Worm (Caenorhabditis elegans) whole organism, L4 larva: ENCODE data around the gene fbxa-27.

ENCODE experiments used
- D1046.2 ChIP-seq: fragments of 200-800 bp; sonication (Bioruptor generic); IDR thresholded peaks from 2 replicates; pipeline ENCODE4 v1.3.6; 2022; ENCODE audit warnings: missing genetic modification characterization, missing compliant biosample characterization
- F37D6.2 ChIP-seq: sonication (generic microtip); optimal IDR thresholded peaks from 2 replicates; lab custom pipeline; 2016; ENCODE audit warnings: mild to moderate bottlenecking, missing genetic modification characterization, missing compliant biosample characterization
- F44E2.7 ChIP-seq: fragments of 200-800 bp; sonication (Bioruptor generic); IDR thresholded peaks from 2 replicates; pipeline ENCODE4 v2.1.2; 2022; ENCODE audit warnings: missing genetic modification characterization, missing compliant biosample characterization
- R02D3.7 ChIP-seq: fragments of 150-350 bp; sonication (generic microtip); optimal IDR thresholded peaks from 3 replicates; lab custom pipeline; 2014; ENCODE audit warnings: missing biosample characterization, missing genetic modification characterization
- T20F7.1 ChIP-seq: fragments of 200-800 bp; sonication (Bioruptor generic); optimal IDR thresholded peaks from 2 replicates; lab custom pipeline; 2018; ENCODE audit warnings: mild to moderate bottlenecking, missing genetic modification characterization, missing compliant biosample characterization
- Y5F2A.4 ChIP-seq: fragments of 200-800 bp; sonication (Bioruptor generic); optimal IDR thresholded peaks from 2 replicates; lab custom pipeline; 2018; ENCODE audit warnings: mild to moderate bottlenecking, missing genetic modification characterization, missing compliant biosample characterization
- ZK337.2 ChIP-seq: fragments of 200-800 bp; sonication (Bioruptor generic); IDR thresholded peaks from 2 replicates; pipeline ENCODE4 v1.3.6; 2022; ENCODE audit warnings: missing genetic modification reagents, missing genetic modification characterization, missing compliant biosample characterization
- aha-1 ChIP-seq: fragments of 150-350 bp; peaks from one replicate; lab custom pipeline; 2014; ENCODE audit warnings: missing biosample characterization, missing genetic modification characterization
- attf-4 ChIP-seq: sonication (generic microtip); optimal IDR thresholded peaks from 3 replicates; lab custom pipeline; 2017; ENCODE audit warnings: missing biosample characterization, missing genetic modification characterization
- ceh-20 ChIP-seq: fragments of 200-800 bp; sonication (Bioruptor generic); IDR thresholded peaks from 2 replicates; pipeline ENCODE4 v1.3.6; 2022; ENCODE audit warnings: missing genetic modification reagents, missing genetic modification characterization, missing compliant biosample characterization
- ceh-32 ChIP-seq: sonication (generic microtip); optimal IDR thresholded peaks from 2 replicates; lab custom pipeline; 2016; ENCODE audit warnings: mild to moderate bottlenecking, missing genetic modification characterization, missing compliant biosample characterization; ENCODE audit not compliant: poor library complexity
- daf-16 ChIP-seq, 3 experiments: sonication (generic microtip); optimal IDR thresholded peaks; 2 replicates each; lab custom pipeline; 2016 to 2017; ENCODE audit warnings: missing genetic modification characterization in 3 of 3, missing genetic modification reagents in 3 of 3, mild to moderate bottlenecking in 2 of 3, missing compliant biosample characterization in 2 of 3, missing biosample characterization in 1 of 3, moderate library complexity in 1 of 3
- daf-8 ChIP-seq: fragments of 200-800 bp; sonication (Bioruptor generic); IDR thresholded peaks from 2 replicates; pipeline ENCODE4 v1.3.6; 2022; ENCODE audit warnings: missing genetic modification characterization, missing compliant biosample characterization
- dmd-6 ChIP-seq: fragments of 200-800 bp; sonication (Bioruptor generic); IDR thresholded peaks from 2 replicates; pipeline ENCODE4 v1.3.6; 2022; ENCODE audit warnings: missing genetic modification reagents, missing genetic modification characterization, missing compliant biosample characterization
- dmd-9 ChIP-seq: fragments of 200-800 bp; sonication (Bioruptor generic); IDR thresholded peaks from 2 replicates; pipeline ENCODE4 v1.3.6; 2022; ENCODE audit warnings: missing genetic modification reagents, missing genetic modification characterization, missing compliant biosample characterization
- duxl-1 ChIP-seq: sonication (generic microtip); optimal IDR thresholded peaks from 2 replicates; lab custom pipeline; 2016; ENCODE audit warnings: mild to moderate bottlenecking, missing genetic modification characterization, moderate library complexity, missing compliant biosample characterization; ENCODE audit not compliant: poor library complexity
- dve-1 ChIP-seq: sonication (generic microtip); optimal IDR thresholded peaks from 2 replicates; lab custom pipeline; 2017; ENCODE audit warnings: antibody characterized with exemption, mild to moderate bottlenecking, missing genetic modification characterization, missing compliant biosample characterization; ENCODE audit not compliant: insufficient read depth
- fkh-10 ChIP-seq: fragments of 150-350 bp; optimal IDR thresholded peaks from 2 replicates; lab custom pipeline; 2014; ENCODE audit warnings: missing biosample characterization, missing genetic modification reagents, missing genetic modification characterization
- gei-8 ChIP-seq: fragments of 200-800 bp; sonication (Bioruptor generic); optimal IDR thresholded peaks from 2 replicates; lab custom pipeline; 2018; ENCODE audit warnings: mild to moderate bottlenecking, missing genetic modification characterization, missing compliant biosample characterization
- hlh-11 ChIP-seq: fragments of 200-800 bp; sonication (Bioruptor generic); optimal IDR thresholded peaks from 2 replicates; lab custom pipeline; 2018; ENCODE audit warnings: mild to moderate bottlenecking, missing genetic modification characterization, missing compliant biosample characterization
- lim-7 ChIP-seq: fragments of 200-800 bp; sonication (Bioruptor generic); IDR thresholded peaks from 2 replicates; pipeline ENCODE4 v1.3.6; 2022; ENCODE audit warnings: missing genetic modification characterization, missing compliant biosample characterization
- lin-13 ChIP-seq: fragments of 150-350 bp; optimal IDR thresholded peaks from 2 replicates; lab custom pipeline; 2014; ENCODE audit warnings: missing biosample characterization, missing genetic modification reagents, missing genetic modification characterization
- lin-29 ChIP-seq: fragments of 200-800 bp; sonication (Bioruptor generic); IDR thresholded peaks from 2 replicates; pipeline ENCODE4 v1.3.6; 2022; ENCODE audit warnings: missing genetic modification reagents, missing genetic modification characterization, missing compliant biosample characterization
- lin-39 ChIP-seq: fragments of 150-350 bp; optimal IDR thresholded peaks from 2 replicates; lab custom pipeline; 2014; ENCODE audit warnings: missing biosample characterization, missing genetic modification reagents, missing genetic modification characterization
- mxl-3 ChIP-seq: fragments of 200-800 bp; sonication (Bioruptor generic); optimal IDR thresholded peaks from 2 replicates; lab custom pipeline; 2018; ENCODE audit warnings: mild to moderate bottlenecking, missing genetic modification characterization, missing compliant biosample characterization
- nhr-10 ChIP-seq: fragments of 150-350 bp; optimal IDR thresholded peaks from 2 replicates; lab custom pipeline; 2014; ENCODE audit warnings: missing biosample characterization, missing genetic modification characterization
- nhr-11 ChIP-seq: fragments of 150-350 bp; optimal IDR thresholded peaks from 2 replicates; lab custom pipeline; 2014; ENCODE audit warnings: missing biosample characterization, missing genetic modification characterization
- nhr-111 ChIP-seq: fragments of 200-800 bp; sonication (Bioruptor generic); optimal IDR thresholded peaks from 2 replicates; lab custom pipeline; 2018; ENCODE audit warnings: mild to moderate bottlenecking, missing genetic modification characterization, missing compliant biosample characterization
- nhr-237 ChIP-seq: sonication (generic microtip); optimal IDR thresholded peaks from 2 replicates; lab custom pipeline; 2017; ENCODE audit warnings: missing biosample characterization, missing genetic modification characterization
- nhr-25 ChIP-seq: sonication (generic microtip); optimal IDR thresholded peaks from 2 replicates; lab custom pipeline; 2017; ENCODE audit warnings: missing genetic modification characterization, mild to moderate bottlenecking, missing compliant biosample characterization, antibody characterized with exemption, moderate library complexity, borderline replicate concordance; ENCODE audit not compliant: insufficient read depth
- nhr-28 ChIP-seq: fragments of 150-350 bp; optimal IDR thresholded peaks from 2 replicates; lab custom pipeline; 2014; ENCODE audit warnings: missing biosample characterization, missing genetic modification characterization
- nhr-41 ChIP-seq: fragments of 200-800 bp; sonication (Bioruptor generic); IDR thresholded peaks from 2 replicates; pipeline ENCODE4 v1.3.6; 2022; ENCODE audit warnings: missing genetic modification reagents, missing genetic modification characterization, missing compliant biosample characterization
- nhr-42 ChIP-seq: fragments of 200-800 bp; sonication (Bioruptor generic); IDR thresholded peaks from 2 replicates; pipeline ENCODE4 v1.3.6; 2022; ENCODE audit warnings: missing genetic modification characterization, missing compliant biosample characterization
- nhr-48 ChIP-seq: sonication (generic microtip); optimal IDR thresholded peaks from 2 replicates; lab custom pipeline; 2016; ENCODE audit warnings: mild to moderate bottlenecking, missing genetic modification characterization, missing compliant biosample characterization
- nhr-6 ChIP-seq: fragments of 150-350 bp; optimal IDR thresholded peaks from 2 replicates; lab custom pipeline; 2014; ENCODE audit warnings: missing biosample characterization, missing genetic modification characterization
- nhr-76 ChIP-seq: fragments of 150-350 bp; optimal IDR thresholded peaks from 2 replicates; lab custom pipeline; 2014; ENCODE audit warnings: missing biosample characterization, missing genetic modification characterization
- pqm-1 ChIP-seq: sonication (generic microtip); optimal IDR thresholded peaks from 2 replicates; lab custom pipeline; 2017; ENCODE audit warnings: missing biosample characterization, missing genetic modification characterization
- rbr-2 ChIP-seq: sonication (generic microtip); optimal IDR thresholded peaks from 2 replicates; lab custom pipeline; 2016; ENCODE audit warnings: missing genotype, missing genetic modification characterization, missing compliant biosample characterization
- snpc-4 ChIP-seq: fragments of 150-350 bp; optimal IDR thresholded peaks from 2 replicates; lab custom pipeline; 2014; ENCODE audit warnings: missing biosample characterization, missing genetic modification characterization
- spr-3 ChIP-seq: fragments of 200-800 bp; sonication (Bioruptor generic); optimal IDR thresholded peaks from 2 replicates; lab custom pipeline; 2018; ENCODE audit warnings: mild to moderate bottlenecking, missing genetic modification characterization, missing compliant biosample characterization
- tag-97 ChIP-seq: fragments of 200-800 bp; sonication (Bioruptor generic); IDR thresholded peaks from 2 replicates; pipeline ENCODE4 v1.3.6; 2022; ENCODE audit warnings: missing genetic modification characterization, missing compliant biosample characterization
- tra-1 ChIP-seq: fragments of 200-800 bp; sonication (Bioruptor generic); IDR thresholded peaks from 2 replicates; pipeline ENCODE4 v1.3.6; 2022; ENCODE audit warnings: missing genetic modification reagents, missing genetic modification characterization, missing compliant biosample characterization
- unc-62 ChIP-seq, 3 experiments: fragments of 150-350 bp in 1 of 3; sonication (generic microtip); optimal IDR thresholded peaks in 2 of 3; peaks in 1 of 3; 1 replicate in 1 of 3; 2 replicates in 2 of 3; lab custom pipeline; 2014 to 2017; ENCODE audit warnings: missing biosample characterization in 3 of 3, missing genetic modification characterization in 3 of 3, missing genetic modification reagents in 3 of 3, missing genotype in 1 of 3
- zfp-3 ChIP-seq: fragments of 200-800 bp; sonication (Bioruptor generic); conservative IDR thresholded peaks from 2 replicates; pipeline ENCODE4 v1.3.6; 2022; ENCODE audit warnings: missing genetic modification reagents, missing genetic modification characterization, missing compliant biosample characterization
- zip-11 ChIP-seq: fragments of 200-800 bp; sonication (Bioruptor generic); IDR thresholded peaks from 2 replicates; pipeline ENCODE4 v1.3.6; 2022; ENCODE audit warnings: missing genetic modification characterization, missing compliant biosample characterization

fbxa-27 gene

ce11 chrIII:1326490-1326889, 16.3 kb upstream of the fbxa-27 start, which contains the start of gene Y82E9BL.18:
TSS of gene Y82E9BL.18 (plus strand) at chrIII:1326790.
- TF ChIP-seq spr-3 (GFP tag; lab: Kevin White, UChicago) (no peak), lin-29 (GFP tag; lab: Robert Waterston, UW) (no peak), aha-1 (tag; lab: Kevin White, UChicago) (peak; percentile 23)

ce11 chrIII:1331894-1332293, 10.9 kb upstream of the fbxa-27 start, which contains the start of gene Y82E9BL.19:
TSS of gene Y82E9BL.19 (plus strand) at chrIII:1332016.
- TF ChIP-seq daf-16 (GFP tag; optimal IDR thresholded peaks at IDR 0.05; lab: Kevin White, UChicago) (no peak), daf-16 (tag; optimal IDR thresholded peaks at IDR 0.05; lab: Kevin White, UChicago) (peak; percentile 12), unc-62 (GFP tag; optimal IDR thresholded peaks at IDR 0.05 in 1 of 2; lab: Kevin White, UChicago) (peak in 1 of 2 experiments; percentile 34), unc-62 (tag; optimal IDR thresholded peaks at IDR 0.05; lab: Kevin White, UChicago) (no peak), aha-1 (tag; lab: Kevin White, UChicago) (peak; percentile 27), fkh-10 (GFP tag; lab: Kevin White, UChicago) (no peak), tra-1 (GFP tag; lab: Robert Waterston, UW) (no peak), nhr-6 (no peak), snpc-4 (no peak), duxl-1 (tag; lab: Kevin White, UChicago) (no peak), R02D3.7 (tag; lab: Kevin White, UChicago) (no peak), dmd-6 (peak; percentile 51), pqm-1 (tag; lab: Kevin White, UChicago) (peak; percentile 13), hlh-11 (tag; lab: Kevin White, UChicago) (peak; percentile 60), dmd-9 (GFP tag; lab: Robert Waterston, UW) (no peak)

ce11 chrIII:1340240-1340639, 2.5 kb upstream of the fbxa-27 start, which contains the start of gene fbxa-5:
TSS of gene fbxa-5 (minus strand) at chrIII:1340340.
- no peak for TF ChIP-seq D1046.2
- TF ChIP-seq nhr-48 (tag; lab: Kevin White, UChicago): no peak
- no peak for TF ChIP-seq lin-13 (GFP tag; lab: Kevin White, UChicago)
- no peak for TF ChIP-seq nhr-28 (tag; lab: Kevin White, UChicago)
- no peak for TF ChIP-seq tag-97 (GFP tag; lab: Robert Waterston, UW)
- TF ChIP-seq gei-8 (GFP tag; lab: Kevin White, UChicago): no peak
- TF ChIP-seq nhr-41: no peak
- TF ChIP-seq nhr-25 (tag; lab: Kevin White, UChicago): no peak
- TF ChIP-seq attf-4 (tag; lab: Kevin White, UChicago): no peak
- TF ChIP-seq rbr-2 (tag; lab: Kevin White, UChicago): no peak
- no peak for TF ChIP-seq zip-11 (GFP tag; lab: Robert Waterston, UW)
- no peak for TF ChIP-seq zfp-3
- TF ChIP-seq ceh-32: no peak

- TF ChIP-seq pqm-1 (tag; lab: Kevin White, UChicago) (peak; percentile 55), nhr-76 (tag; lab: Kevin White, UChicago) (no peak), Y5F2A.4 (GFP tag; lab: Kevin White, UChicago) (no peak), ZK337.2 (GFP tag; lab: Robert Waterston, UW) (no peak), nhr-237 (tag; lab: Kevin White, UChicago) (no peak), T20F7.1 (GFP tag; lab: Kevin White, UChicago) (no peak), lin-39 (tag; lab: Kevin White, UChicago) (no peak), unc-62 (GFP tag; optimal IDR thresholded peaks at IDR 0.05 in 1 of 2; lab: Kevin White, UChicago) (no peak), unc-62 (tag; optimal IDR thresholded peaks at IDR 0.05; lab: Kevin White, UChicago) (no peak), mxl-3 (no peak), F44E2.7 (GFP tag; lab: Robert Waterston, UW) (no peak), nhr-10 (no peak), nhr-42 (GFP tag; lab: Robert Waterston, UW) (no peak), daf-8 (GFP tag; lab: Robert Waterston, UW) (no peak), nhr-111 (GFP tag; lab: Kevin White, UChicago) (no peak), nhr-28 (tag; lab: Kevin White, UChicago) (peak; percentile 35), daf-16 (GFP tag; optimal IDR thresholded peaks at IDR 0.05; lab: Kevin White, UChicago) (no peak), daf-16 (tag; optimal IDR thresholded peaks at IDR 0.05; lab: Kevin White, UChicago) (peak; percentile 94), dve-1 (tag; lab: Kevin White, UChicago) (peak; percentile 44), nhr-11 (tag; lab: Kevin White, UChicago) (no peak), nhr-6 (no peak), F37D6.2 (no peak), ceh-20 (GFP tag; lab: Robert Waterston, UW) (no peak), lim-7 (GFP tag; lab: Robert Waterston, UW) (no peak)
Observed at ce11 chrIII:1342488-1342887, 281 bp upstream of the fbxa-27 start, which contains the start of gene fbxa-26. TSS of gene fbxa-26 (minus strand) at chrIII:1342522.
